Worm (Caenorhabditis elegans): ENCODE results near the gene soap-1.

DNA sequence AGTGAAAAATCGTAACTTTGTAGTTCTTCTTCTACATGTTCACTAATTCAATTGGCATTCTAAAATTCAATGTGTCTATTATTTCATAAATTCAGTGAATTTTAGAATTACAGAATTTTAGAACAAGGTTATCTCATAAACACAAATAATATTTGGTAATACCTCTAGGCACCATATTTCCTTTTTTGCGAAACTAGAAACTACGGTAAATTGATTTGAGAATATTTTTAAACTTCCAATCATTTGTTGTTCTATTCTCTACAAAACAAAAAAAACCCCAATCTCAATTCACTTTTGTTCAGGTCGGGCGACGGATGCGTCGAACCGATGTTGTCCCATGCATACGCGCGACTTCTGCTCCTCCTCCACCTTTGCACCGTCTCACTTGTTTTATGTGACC, 14.8 kb downstream of the soap-1 start, which contains the start of gene F09G2.1:
- TF ChIP-seq tlf-1 (GFP tag; optimal IDR thresholded peaks at IDR 0.05) = no peak
- TF ChIP-seq hsf-1 (GFP tag; IDR thresholded peaks at IDR 0.05) = no peak
